Worm (Caenorhabditis elegans) whole organism, young adult: Measurements from ENCODE around the gene Y6E2A.5.

ENCODE experiments used
- C06A6.2 ChIP-seq: fragments of 200-800 bp; sonication (Bioruptor generic); conservative IDR thresholded peaks from 2 replicates; pipeline ENCODE4 v1.3.6; 2022; ENCODE audit warnings: missing genetic modification characterization, missing compliant biosample characterization
- F10E7.11 ChIP-seq: sonication (generic microtip); optimal IDR thresholded peaks from 2 replicates; lab custom pipeline; 2017; ENCODE audit warnings: mild to moderate bottlenecking, missing genetic modification characterization, moderate library complexity, missing compliant biosample characterization
- F39B2.1 ChIP-seq: fragments of 200-800 bp; sonication (Bioruptor generic); IDR thresholded peaks from 2 replicates; pipeline ENCODE4 v1.3.6; 2022; ENCODE audit warnings: missing genetic modification reagents, missing genetic modification characterization, missing compliant biosample characterization
- F57A8.1 ChIP-seq: fragments of 200-800 bp; sonication (Bioruptor generic); optimal IDR thresholded peaks from 2 replicates; lab custom pipeline; 2018; ENCODE audit warnings: mild to moderate bottlenecking, missing genetic modification characterization, moderate library complexity, missing compliant biosample characterization
- Y67H2A.10 ChIP-seq: fragments of 200-800 bp; sonication (Bioruptor generic); conservative IDR thresholded peaks from 2 replicates; pipeline ENCODE4 v1.3.6; 2022; ENCODE audit warnings: missing genetic modification reagents, missing genetic modification characterization, missing compliant biosample characterization
- atf-7 ChIP-seq: sonication (generic microtip); optimal IDR thresholded peaks from 2 replicates; lab custom pipeline; 2017; ENCODE audit warnings: mild to moderate bottlenecking, missing genetic modification characterization, missing compliant biosample characterization
- athp-1 ChIP-seq: sonication (generic microtip); optimal IDR thresholded peaks from 2 replicates; lab custom pipeline; 2017; ENCODE audit warnings: mild to moderate bottlenecking, missing genetic modification characterization, missing compliant biosample characterization
- attf-5 ChIP-seq: fragments of 200-800 bp; sonication (Bioruptor generic); optimal IDR thresholded peaks from 2 replicates; lab custom pipeline; 2018; ENCODE audit warnings: mild to moderate bottlenecking, missing genetic modification characterization, missing compliant biosample characterization
- attf-6 ChIP-seq: fragments of 200-800 bp; sonication (Bioruptor generic); IDR thresholded peaks from 2 replicates; pipeline ENCODE4 v1.3.6; 2022; ENCODE audit warnings: missing genetic modification reagents, missing genetic modification characterization, missing compliant biosample characterization
- cebp-1 ChIP-seq, 2 experiments: fragments of 200-800 bp in 1 of 2; sonication (Bioruptor generic) in 1 of 2; sonication (generic microtip) in 1 of 2; IDR thresholded peaks in 1 of 2; optimal IDR thresholded peaks in 1 of 2; 2 replicates each; pipeline versions ENCODE4 v1.3.6 to Lab custom; 2017 to 2022; ENCODE audit warnings: missing compliant biosample characterization in 2 of 2, missing genetic modification characterization in 2 of 2, mild to moderate bottlenecking in 1 of 2, missing genetic modification reagents in 1 of 2, moderate library complexity in 1 of 2
- cebp-2 ChIP-seq: fragments of 200-800 bp; sonication (Bioruptor generic); IDR thresholded peaks from 2 replicates; pipeline ENCODE4 v1.3.6; 2022; ENCODE audit warnings: missing genetic modification characterization, missing compliant biosample characterization
- ceh-40 ChIP-seq: fragments of 200-800 bp; sonication (Bioruptor generic); IDR thresholded peaks from 2 replicates; pipeline ENCODE4 v1.3.6; 2022; ENCODE audit warnings: missing genetic modification characterization, missing compliant biosample characterization
- ceh-58 ChIP-seq: fragments of 200-800 bp; sonication (Bioruptor generic); IDR thresholded peaks from 2 replicates; pipeline ENCODE4 v1.3.6; 2022; ENCODE audit warnings: missing genetic modification characterization, missing compliant biosample characterization
- dpl-1 ChIP-seq: fragments of 150-350 bp; optimal IDR thresholded peaks from 2 replicates; lab custom pipeline; 2014; ENCODE audit warnings: missing biosample characterization, missing genetic modification reagents, missing genetic modification characterization
- egl-18 ChIP-seq: fragments of 200-800 bp; sonication (Bioruptor generic); IDR thresholded peaks from 2 replicates; pipeline ENCODE4 v1.3.6; 2022; ENCODE audit warnings: missing genetic modification reagents, missing genetic modification characterization, missing compliant biosample characterization
- egrh-3 ChIP-seq: fragments of 200-800 bp; sonication (Bioruptor generic); IDR thresholded peaks from 2 replicates; pipeline ENCODE4 v1.3.6; 2022; ENCODE audit warnings: missing genetic modification reagents, missing genetic modification characterization, missing compliant biosample characterization
- ekl-4 ChIP-seq: fragments of 200-800 bp; sonication (Bioruptor generic); IDR thresholded peaks from 2 replicates; pipeline ENCODE4 v1.3.6; 2022; ENCODE audit warnings: missing genetic modification reagents, missing genetic modification characterization, missing compliant biosample characterization
- fkh-3 ChIP-seq: sonication (generic microtip); optimal IDR thresholded peaks from 2 replicates; lab custom pipeline; 2016; ENCODE audit warnings: mild to moderate bottlenecking, missing genetic modification characterization, missing compliant biosample characterization
- let-526 ChIP-seq: fragments of 200-800 bp; sonication (Bioruptor generic); IDR thresholded peaks from 2 replicates; pipeline ENCODE4 v1.3.6; 2022; ENCODE audit warnings: missing genetic modification reagents, missing genetic modification characterization, missing compliant biosample characterization
- lin-35 ChIP-seq, 3 experiments: fragments of 150-350 bp in 2 of 3; sonication (generic microtip) in 1 of 3; optimal IDR thresholded peaks; 2 replicates each; lab custom pipeline; 2014 to 2018; ENCODE audit warnings: missing biosample characterization in 3 of 3, missing genetic modification characterization in 3 of 3, missing genetic modification reagents in 3 of 3
- lin-54 ChIP-seq: fragments of 200-800 bp; sonication (Bioruptor generic); optimal IDR thresholded peaks from 2 replicates; lab custom pipeline; 2018; ENCODE audit warnings: mild to moderate bottlenecking, missing genetic modification characterization, missing compliant biosample characterization
- lsy-27 ChIP-seq: sonication (generic microtip); optimal IDR thresholded peaks from 2 replicates; lab custom pipeline; 2017; ENCODE audit warnings: missing genetic modification characterization, mild to moderate bottlenecking, missing compliant biosample characterization, antibody characterized with exemption, missing genotype, borderline replicate concordance; ENCODE audit not compliant: insufficient read depth
- madf-10 ChIP-seq: sonication (generic microtip); optimal IDR thresholded peaks from 2 replicates; lab custom pipeline; 2016; ENCODE audit warnings: mild to moderate bottlenecking, missing genetic modification characterization, missing compliant biosample characterization
- madf-8 ChIP-seq: fragments of 200-800 bp; sonication (Bioruptor generic); conservative IDR thresholded peaks from 2 replicates; pipeline ENCODE4 v1.3.6; 2022; ENCODE audit warnings: missing genetic modification reagents, missing genetic modification characterization, missing compliant biosample characterization
- mcd-1 ChIP-seq: fragments of 200-800 bp; sonication (Bioruptor generic); IDR thresholded peaks from 2 replicates; pipeline ENCODE4 v1.3.6; 2022; ENCODE audit warnings: missing genetic modification reagents, missing genetic modification characterization, missing compliant biosample characterization
- mel-28 ChIP-seq: sonication (generic microtip); optimal IDR thresholded peaks from 2 replicates; lab custom pipeline; 2016; ENCODE audit warnings: borderline replicate concordance, mild to moderate bottlenecking, missing genetic modification characterization, missing compliant biosample characterization
- nfya-1 ChIP-seq: sonication (generic microtip); optimal IDR thresholded peaks from 2 replicates; lab custom pipeline; 2017; ENCODE audit warnings: antibody characterized with exemption, missing compliant biosample characterization, missing genetic modification characterization, borderline replicate concordance; ENCODE audit not compliant: insufficient read depth
- nfyb-1 ChIP-seq: fragments of 200-800 bp; sonication (Bioruptor generic); IDR thresholded peaks from 2 replicates; pipeline ENCODE4 v1.3.6; 2022; ENCODE audit warnings: missing genetic modification reagents, missing genetic modification characterization, missing compliant biosample characterization
- nhr-27 ChIP-seq: fragments of 200-800 bp; sonication (Bioruptor generic); optimal IDR thresholded peaks from 2 replicates; lab custom pipeline; 2018; ENCODE audit warnings: mild to moderate bottlenecking, missing genetic modification characterization, moderate library complexity, missing compliant biosample characterization
- snpc-1.1 ChIP-seq: sonication (generic microtip); optimal IDR thresholded peaks from 2 replicates; lab custom pipeline; 2017; ENCODE audit warnings: missing genetic modification characterization, mild to moderate bottlenecking, missing compliant biosample characterization, antibody characterized with exemption, moderate library complexity, missing genotype, missing genetic modification reagents; ENCODE audit not compliant: insufficient read depth
- sptf-2 ChIP-seq: fragments of 200-800 bp; sonication (Bioruptor generic); optimal IDR thresholded peaks from 2 replicates; lab custom pipeline; 2018; ENCODE audit warnings: mild to moderate bottlenecking, missing genetic modification characterization, missing compliant biosample characterization
- zfh-2 ChIP-seq: fragments of 200-800 bp; sonication (Bioruptor generic); conservative IDR thresholded peaks from 2 replicates; pipeline ENCODE4 v1.3.6; 2022; ENCODE audit warnings: missing genetic modification reagents, missing genetic modification characterization, missing compliant biosample characterization
- ztf-22 ChIP-seq: fragments of 200-800 bp; sonication (Bioruptor generic); optimal IDR thresholded peaks from 2 replicates; lab custom pipeline; 2018; ENCODE audit warnings: mild to moderate bottlenecking, missing genetic modification characterization, moderate library complexity, missing compliant biosample characterization
- ztf-25 ChIP-seq: fragments of 200-800 bp; sonication (Bioruptor generic); IDR thresholded peaks from 2 replicates; pipeline ENCODE4 v1.3.6; 2022; ENCODE audit warnings: missing genetic modification reagents, missing genetic modification characterization, missing compliant biosample characterization
- ztf-28 ChIP-seq: fragments of 200-800 bp; sonication (Bioruptor generic); IDR thresholded peaks from 2 replicates; pipeline ENCODE4 v1.3.6; 2022; ENCODE audit warnings: missing genetic modification reagents, missing genetic modification characterization, missing compliant biosample characterization
- ztf-3 ChIP-seq: fragments of 200-800 bp; sonication (Bioruptor generic); optimal IDR thresholded peaks from 2 replicates; lab custom pipeline; 2018; ENCODE audit warnings: mild to moderate bottlenecking, missing genetic modification characterization, missing compliant biosample characterization

The Y6E2A.5 gene

DNA sequence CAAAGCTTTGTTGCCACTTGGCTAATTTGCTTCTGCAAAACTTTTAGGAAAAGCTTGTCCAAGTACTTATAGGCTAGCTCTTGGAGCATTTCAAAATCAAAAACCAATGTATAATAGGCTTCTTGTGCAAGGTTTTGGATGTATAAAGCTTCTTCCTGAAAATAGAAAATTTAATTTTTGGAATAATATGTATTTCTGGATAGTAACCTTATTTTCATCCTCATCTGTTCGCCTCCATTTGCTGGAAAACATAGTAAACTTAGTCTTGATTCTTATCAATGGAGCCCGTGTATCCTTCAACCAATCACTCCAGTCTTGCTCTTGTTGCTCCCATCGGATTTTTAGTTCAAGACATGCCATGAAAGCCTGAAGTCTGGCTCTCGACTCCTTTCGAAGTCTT is 1.8 kb downstream of the Y6E2A.5 start, which contains the start of gene Y6E2A.4:
Gene Y6E2A.4 (minus strand): TSS at position 101 of the 400 bp plus-strand sequence.
- TF ChIP-seq C06A6.2 (GFP tag; lab: Robert Waterston, UW) (no peak), cebp-2 (GFP tag; lab: Robert Waterston, UW) (no peak), madf-10 (tag; lab: Kevin White, UChicago) (no peak), lin-35 (GFP tag; optimal IDR thresholded peaks at IDR 0.05; lab: Kevin White, UChicago) (no peak), lsy-27 (no peak), dpl-1 (GFP tag; lab: Kevin White, UChicago) (no peak), nfya-1 (tag; lab: Kevin White, UChicago) (no peak), lin-54 (GFP tag; lab: Kevin White, UChicago) (no peak)

DNA sequence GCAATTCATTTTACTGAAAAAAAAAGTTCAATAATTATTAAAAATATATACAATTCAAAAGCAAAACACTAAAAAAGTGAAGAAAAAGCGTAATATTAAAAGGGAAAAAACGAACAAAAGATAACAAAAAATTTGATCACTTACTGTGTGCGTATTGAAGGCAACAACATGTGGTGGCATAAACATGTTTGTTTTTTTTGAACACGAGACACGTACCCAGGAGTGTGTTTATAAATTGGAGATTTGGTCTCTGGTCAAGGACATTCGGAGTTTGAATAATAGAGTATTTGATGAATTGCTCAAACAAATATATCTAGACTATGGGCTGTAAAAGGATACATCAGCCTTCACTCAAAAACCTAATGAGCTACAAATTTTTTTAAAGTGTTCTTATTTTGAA is 2.8 kb downstream of the Y6E2A.5 start:
- TF ChIP-seq F39B2.1 (GFP tag; lab: Robert Waterston, UW), result no peak
- no peak for TF ChIP-seq lsy-27
- TF ChIP-seq ztf-22 (GFP tag; lab: Kevin White, UChicago), result no peak
- TF ChIP-seq athp-1, result no peak
- TF ChIP-seq, all 124 proteins: peak for 0

DNA sequence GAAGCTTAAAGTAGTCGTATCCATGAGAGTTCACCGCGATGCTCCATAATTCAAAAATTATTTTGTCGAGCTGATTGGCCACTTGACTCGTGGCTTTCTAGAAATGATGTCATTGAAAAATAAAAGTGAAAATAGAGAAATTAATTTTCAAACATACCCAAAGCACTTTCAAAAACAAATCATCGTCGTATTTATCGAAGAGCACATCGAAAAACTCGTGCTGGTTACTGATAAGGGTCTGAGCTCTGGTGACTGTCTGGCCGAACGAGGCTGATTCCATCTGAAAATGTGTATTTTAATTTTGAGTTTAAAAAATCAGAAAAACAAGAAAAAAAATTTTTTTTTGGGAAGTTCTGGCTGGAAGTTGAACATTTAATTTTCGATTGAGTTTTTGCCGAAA is 6.1 kb downstream of the Y6E2A.5 start:
- TF ChIP-seq mcd-1 (GFP tag; lab: Robert Waterston, UW) (no peak), egl-18 (GFP tag; lab: Robert Waterston, UW) (no peak), F10E7.11 (no peak), madf-8 (GFP tag; lab: Robert Waterston, UW) (no peak), nfyb-1 (no peak), lin-54 (GFP tag; lab: Kevin White, UChicago) (no peak), ceh-40 (no peak), cebp-1 (GFP tag; IDR thresholded peaks at IDR 0.05; lab: Robert Waterston, UW) (no peak), cebp-1 (tag; optimal IDR thresholded peaks at IDR 0.05; lab: Kevin White, UChicago) (no peak), ztf-3 (GFP tag; lab: Kevin White, UChicago) (no peak), Y67H2A.10 (no peak), nfya-1 (tag; lab: Kevin White, UChicago) (no peak), F57A8.1 (GFP tag; lab: Kevin White, UChicago) (no peak), nhr-27 (no peak), ekl-4 (GFP tag; lab: Robert Waterston, UW) (no peak), atf-7 (tag; lab: Kevin White, UChicago) (no peak), ceh-58 (GFP tag; lab: Robert Waterston, UW) (no peak), attf-6 (GFP tag; lab: Robert Waterston, UW) (no peak), ztf-25 (no peak)

DNA sequence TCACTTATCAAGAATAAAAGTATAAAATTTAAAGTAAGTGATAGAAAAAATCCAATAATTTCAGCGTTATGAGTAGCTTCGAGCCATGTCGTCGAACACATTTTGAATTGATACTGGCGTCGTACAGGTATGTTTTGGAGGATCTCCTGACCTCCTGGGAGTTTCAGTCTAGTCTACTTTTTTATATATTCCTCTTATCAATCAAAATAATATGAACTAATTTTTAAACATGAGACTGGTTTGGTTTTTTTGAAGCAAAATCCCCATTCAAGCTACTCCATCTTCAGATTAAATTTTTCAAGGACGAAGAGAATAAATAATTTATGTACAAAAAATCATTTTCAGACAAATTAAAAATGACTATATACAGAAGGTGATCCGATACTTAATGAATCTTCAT is 6.6 kb downstream of the Y6E2A.5 start, which contains the start of gene str-101:
Gene str-101 (minus strand): TSS at position 101 of the 400 bp plus-strand sequence.
- TF ChIP-seq egrh-3 (GFP tag; lab: Robert Waterston, UW) (no peak), let-526 (GFP tag; lab: Robert Waterston, UW) (no peak), sptf-2 (GFP tag; lab: Kevin White, UChicago) (no peak), snpc-1.1 (no peak), ceh-40 (no peak), mel-28 (tag; lab: Kevin White, UChicago) (no peak), attf-5 (no peak), zfh-2 (no peak), fkh-3 (tag; lab: Kevin White, UChicago) (no peak), ztf-28 (GFP tag; lab: Robert Waterston, UW) (no peak)
